Fruit fly (Drosophila melanogaster) whole organism, embryonic: Measurements from ENCODE around the gene Hsp70Ab.

Source experiments
- CG11723 ChIP-seq: fragments of 200-800 bp; sonication (Bioruptor generic); optimal IDR thresholded peaks from 2 replicates; lab custom pipeline; 2017; ENCODE audit warnings: missing biosample characterization, mild to moderate bottlenecking, missing genetic modification characterization
- CG14667 ChIP-seq: fragments of 200-800 bp; sonication (Bioruptor generic); IDR thresholded peaks from 2 replicates; pipeline ENCODE4 v1.3.6; 2022; ENCODE audit warnings: missing biosample characterization, missing genetic modification characterization
- Dp ChIP-seq: fragments of 200-800 bp; sonication (Bioruptor generic); optimal IDR thresholded peaks from 2 replicates; lab custom pipeline; 2018; ENCODE audit warnings: missing biosample characterization, mild to moderate bottlenecking, missing genetic modification characterization, moderate library complexity
- Meics ChIP-seq: fragments of 200-800 bp; sonication (Bioruptor generic); optimal IDR thresholded peaks from 2 replicates; lab custom pipeline; 2017; ENCODE audit warnings: missing biosample characterization, mild to moderate bottlenecking, missing genetic modification characterization
- Mrtf ChIP-seq: fragments of 200-800 bp; sonication (Bioruptor generic); IDR thresholded peaks from 3 replicates; pipeline ENCODE4 v1.3.6; 2022; ENCODE audit warnings: missing biosample characterization, missing genetic modification characterization
- Nf-YB ChIP-seq: fragments of 200-800 bp; sonication (Bioruptor generic); optimal IDR thresholded peaks from 3 replicates; lab custom pipeline; 2019; ENCODE audit warnings: missing biosample characterization, mild to moderate bottlenecking, missing genetic modification characterization, moderate library complexity
- Scr ChIP-seq: fragments of 200-800 bp; sonication (Bioruptor generic); IDR thresholded peaks from 2 replicates; pipeline ENCODE4 v1.3.6; 2022; ENCODE audit warnings: missing biosample characterization, missing genetic modification characterization; ENCODE audit not compliant: partially characterized antibody
- dpn ChIP-seq, 2 experiments: fragments of 200-800 bp; sonication (Bioruptor generic); optimal IDR thresholded peaks; 3 replicates each; lab custom pipeline; 2016; ENCODE audit warnings: missing biosample characterization in 2 of 2, missing genetic modification characterization in 2 of 2
- eyg ChIP-seq: fragments of 200-800 bp; sonication (Bioruptor generic); optimal IDR thresholded peaks from 3 replicates; lab custom pipeline; 2016; ENCODE audit warnings: missing biosample characterization, missing genetic modification characterization
- grau ChIP-seq: fragments of 200-800 bp; optimal IDR thresholded peaks from 3 replicates; lab custom pipeline; 2019; ENCODE audit warnings: missing biosample characterization, mild to moderate bottlenecking, missing genetic modification characterization, moderate library complexity
- maf-S ChIP-seq: fragments of 200-800 bp; sonication (Bioruptor generic); optimal IDR thresholded peaks from 2 replicates; lab custom pipeline; 2016; ENCODE audit warnings: missing biosample characterization, missing genetic modification characterization
- nom ChIP-seq: fragments of 200-800 bp; sonication (Bioruptor generic); optimal IDR thresholded peaks from 2 replicates; lab custom pipeline; 2017; ENCODE audit warnings: missing biosample characterization, missing genetic modification characterization, mild to moderate bottlenecking, moderate library complexity, missing genetic modification reagents
- pfk ChIP-seq: fragments of 200-800 bp; sonication (Bioruptor generic); optimal IDR thresholded peaks from 2 replicates; lab custom pipeline; 2018; ENCODE audit warnings: missing biosample characterization, mild to moderate bottlenecking, missing genetic modification characterization, moderate library complexity
- sim ChIP-seq: fragments of 200-800 bp; sonication (Bioruptor generic); IDR thresholded peaks from 2 replicates; pipeline ENCODE4 v1.3.6; 2022; ENCODE audit warnings: missing biosample characterization, missing genetic modification characterization
- ssp ChIP-seq: fragments of 200-800 bp; sonication (Bioruptor generic); IDR thresholded peaks from 2 replicates; pipeline ENCODE4 v1.3.6; 2022; ENCODE audit warnings: missing biosample characterization, missing genetic modification characterization

The Hsp70Ab gene

DNA sequence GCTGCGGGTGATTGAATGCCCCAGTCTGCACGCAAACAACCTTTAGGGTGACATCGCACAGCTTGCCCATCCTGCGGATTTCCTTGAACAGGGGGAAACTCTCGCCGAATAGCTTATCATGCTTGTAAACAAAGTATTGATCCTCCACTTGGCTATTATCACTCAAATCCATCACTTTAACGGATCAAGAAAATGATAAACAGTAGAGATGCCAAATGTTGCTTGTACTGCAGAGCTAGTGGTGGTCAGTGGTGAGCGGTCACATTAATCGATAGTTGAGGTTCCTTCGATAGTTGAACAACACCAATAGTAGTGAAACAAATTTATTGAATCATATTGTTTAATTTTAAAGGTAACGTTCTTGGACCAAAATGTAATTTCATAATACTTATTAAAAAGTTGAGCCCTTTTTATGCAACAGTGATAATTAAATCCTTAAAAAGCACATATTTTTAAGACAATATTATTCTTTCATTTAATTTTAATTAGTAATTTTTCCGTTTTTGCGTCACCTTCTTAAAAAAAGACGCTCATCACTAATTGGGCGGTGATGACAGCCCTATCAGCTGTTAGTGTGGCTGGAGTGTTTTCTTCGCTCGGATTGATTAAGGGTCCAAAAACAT lies 52.0 kb downstream of the Hsp70Ab start, which contains the start of the genes KLHL18 and GCC185 (continued):
- TF ChIP-seq pfk (GFP tag; lab: Kevin White, UChicago) (no peak), Scr (GFP tag; lab: Robert Waterston, UW) (peak; percentile 89), dpn (GFP tag; optimal IDR thresholded peaks at IDR 0.05; lab: Kevin White, UChicago) (peak; percentile 67 to 83), grau (tag; lab: Kevin White, UChicago) (peak; percentile 83), eyg (GFP tag; lab: Kevin White, UChicago) (no peak), Mrtf (0 out of 3 replicates have a peak, but pooled peaks have one; percentile 27), CG14667 (GFP tag; lab: Robert Waterston, UW) (peak; percentile 56; the same call in 1 of the 2 replicates), nom (no peak), Meics (GFP tag; lab: Kevin White, UChicago) (peak; percentile 69), maf-S (peak; percentile 62), CG11723 (GFP tag; lab: Kevin White, UChicago) (no peak), Dp (GFP tag; lab: Kevin White, UChicago) (no peak), Nf-YB (GFP tag; lab: Kevin White, UChicago) (peak; percentile 44), ssp (GFP tag; lab: Robert Waterston, UW) (peak; percentile 79), sim (GFP tag; lab: Robert Waterston, UW) (no peak)
